Worm (Caenorhabditis elegans) whole organism, midembryonic: ENCODE results near the gene D1005.5.

Experiments used
- cog-1 ChIP-seq: sonication (generic microtip); optimal IDR thresholded peaks from 2 replicates; lab custom pipeline; 2016; ENCODE audit warnings: missing genetic modification characterization, missing compliant biosample characterization
- klf-2 ChIP-seq: fragments of 200-800 bp; sonication (Bioruptor generic); conservative IDR thresholded peaks from 2 replicates; pipeline ENCODE4 v1.3.6; 2022; ENCODE audit warnings: missing genetic modification reagents, missing genetic modification characterization, missing compliant biosample characterization
- med-1 ChIP-seq: sonication (generic microtip); optimal IDR thresholded peaks from 2 replicates; lab custom pipeline; 2017; ENCODE audit warnings: missing genetic modification characterization, mild to moderate bottlenecking, missing compliant biosample characterization, antibody characterized with exemption, missing genetic modification reagents; ENCODE audit not compliant: insufficient read depth
- tab-1 ChIP-seq: fragments of 200-800 bp; sonication (Bioruptor generic); IDR thresholded peaks from 2 replicates; pipeline ENCODE4 v1.3.6; 2022; ENCODE audit warnings: missing genetic modification characterization, missing compliant biosample characterization
- ztf-23 ChIP-seq: fragments of 200-800 bp; sonication (Bioruptor generic); IDR thresholded peaks from 2 replicates; pipeline ENCODE4 v1.3.6; 2022; ENCODE audit warnings: missing genetic modification reagents, missing genetic modification characterization, missing compliant biosample characterization
- ztf-29 ChIP-seq: fragments of 200-800 bp; sonication (Bioruptor generic); IDR thresholded peaks from 2 replicates; pipeline ENCODE4 v1.3.6; 2022; ENCODE audit warnings: missing genetic modification reagents, missing genetic modification characterization, missing compliant biosample characterization

ce11 chrX:1454385-1454784 is 18.4 kb downstream of the D1005.5 start:
- no peak for TF ChIP-seq tab-1 (GFP tag; lab: Robert Waterston, UW)
- no peak for TF ChIP-seq med-1 (GFP tag; lab: Kevin White, UChicago)
- TF ChIP-seq cog-1, result peak; percentile 90
- TF ChIP-seq ztf-23 (GFP tag; lab: Robert Waterston, UW), result peak; percentile 64; the same call in 1 of the 2 replicates
- no peak for TF ChIP-seq ztf-29
- no peak for TF ChIP-seq klf-2 (GFP tag; lab: Robert Waterston, UW)
